Fruit fly (Drosophila melanogaster) whole organism, prepupa: ENCODE measurements around the gene iav.

Source experiments
- CG10631 ChIP-seq: fragments of 200-800 bp; sonication (Bioruptor generic); optimal IDR thresholded peaks from 2 replicates; lab custom pipeline; 2016; ENCODE audit warnings: missing biosample characterization, missing genetic modification characterization
- CG10669 ChIP-seq: fragments of 200-800 bp; sonication (Bioruptor generic); optimal IDR thresholded peaks from 3 replicates; lab custom pipeline; 2018; ENCODE audit warnings: missing biosample characterization, mild to moderate bottlenecking, missing genetic modification characterization, moderate library complexity
- CG11294 ChIP-seq: fragments of 200-800 bp; sonication (Bioruptor generic); IDR thresholded peaks from 2 replicates; pipeline ENCODE4 v1.3.6; 2022; ENCODE audit warnings: missing biosample characterization, missing genetic modification characterization
- CG11762 ChIP-seq: fragments of 200-800 bp; sonication (Bioruptor generic); optimal IDR thresholded peaks from 3 replicates; lab custom pipeline; 2016; ENCODE audit warnings: missing biosample characterization, missing genetic modification characterization; ENCODE audit not compliant: insufficient read depth
- CG11902 ChIP-seq: fragments of 200-800 bp; sonication (Bioruptor generic); optimal IDR thresholded peaks from 3 replicates; lab custom pipeline; 2016; ENCODE audit warnings: missing biosample characterization, missing genetic modification characterization
- CG15336 ChIP-seq: fragments of 200-800 bp; sonication (Bioruptor generic); IDR thresholded peaks from 2 replicates; pipeline ENCODE4 v1.3.6; 2022; ENCODE audit warnings: missing biosample characterization, missing genetic modification characterization
- CG1621 ChIP-seq: fragments of 200-800 bp; sonication (Bioruptor generic); optimal IDR thresholded peaks from 3 replicates; lab custom pipeline; 2018; ENCODE audit warnings: missing biosample characterization, mild to moderate bottlenecking, missing genetic modification characterization
- CG3032 ChIP-seq: fragments of 200-800 bp; optimal IDR thresholded peaks from 2 replicates; lab custom pipeline; 2019; ENCODE audit warnings: missing biosample characterization, mild to moderate bottlenecking, missing genetic modification characterization, moderate library complexity
- CG31627 ChIP-seq: fragments of 200-800 bp; sonication (Bioruptor generic); optimal IDR thresholded peaks from 3 replicates; lab custom pipeline; 2016; ENCODE audit warnings: missing biosample characterization, missing genetic modification characterization
- CG32006 ChIP-seq: fragments of 200-800 bp; sonication (Bioruptor generic); optimal IDR thresholded peaks from 3 replicates; lab custom pipeline; 2017; ENCODE audit warnings: missing biosample characterization, mild to moderate bottlenecking, missing genetic modification characterization
- CG34406 ChIP-seq: fragments of 200-800 bp; sonication (Bioruptor generic); optimal IDR thresholded peaks from 3 replicates; lab custom pipeline; 2016; ENCODE audit warnings: missing biosample characterization, missing genetic modification characterization
- CG3919 ChIP-seq: fragments of 200-800 bp; sonication (Bioruptor generic); optimal IDR thresholded peaks from 3 replicates; lab custom pipeline; 2016; ENCODE audit warnings: missing biosample characterization, missing genetic modification characterization
- CG4318 ChIP-seq: fragments of 200-800 bp; sonication (Bioruptor generic); optimal IDR thresholded peaks from 3 replicates; lab custom pipeline; 2017; ENCODE audit warnings: missing biosample characterization, mild to moderate bottlenecking, missing genetic modification characterization
- CG6276 ChIP-seq: fragments of 200-800 bp; sonication (Bioruptor generic); optimal IDR thresholded peaks from 2 replicates; lab custom pipeline; 2017; ENCODE audit warnings: missing biosample characterization, mild to moderate bottlenecking, missing genetic modification characterization
- CG6792 ChIP-seq: fragments of 200-800 bp; sonication (Bioruptor generic); optimal IDR thresholded peaks from 3 replicates; lab custom pipeline; 2016; ENCODE audit warnings: missing biosample characterization, missing genetic modification characterization
- CG6808 ChIP-seq: fragments of 200-800 bp; sonication (Bioruptor generic); optimal IDR thresholded peaks from 3 replicates; lab custom pipeline; 2017; ENCODE audit warnings: missing biosample characterization, missing genetic modification characterization, mild to moderate bottlenecking, moderate library complexity, missing genetic modification reagents
- CG6854 ChIP-seq: fragments of 200-800 bp; sonication (Bioruptor generic); optimal IDR thresholded peaks from 2 replicates; lab custom pipeline; 2017; ENCODE audit warnings: missing biosample characterization, mild to moderate bottlenecking, missing genetic modification characterization
- CG7368 ChIP-seq: fragments of 200-800 bp; sonication (Bioruptor generic); optimal IDR thresholded peaks from 3 replicates; lab custom pipeline; 2016; ENCODE audit warnings: missing biosample characterization, missing genetic modification characterization
- CG8319 ChIP-seq: fragments of 200-800 bp; sonication (Bioruptor generic); optimal IDR thresholded peaks from 3 replicates; lab custom pipeline; 2016; ENCODE audit warnings: missing biosample characterization, missing genetic modification characterization
- CG8632 ChIP-seq: fragments of 200-800 bp; sonication (Bioruptor generic); optimal IDR thresholded peaks from 3 replicates; lab custom pipeline; 2016; ENCODE audit warnings: missing biosample characterization, missing genetic modification characterization
- CG9139 ChIP-seq: fragments of 200-800 bp; sonication (Bioruptor generic); optimal IDR thresholded peaks from 3 replicates; lab custom pipeline; 2017; ENCODE audit warnings: missing biosample characterization, mild to moderate bottlenecking, missing genetic modification characterization
- Eip75B ChIP-seq: fragments of 200-800 bp; sonication (Bioruptor generic); optimal IDR thresholded peaks from 3 replicates; lab custom pipeline; 2016; ENCODE audit warnings: missing biosample characterization, missing genetic modification characterization
- Eip93F ChIP-seq: fragments of 200-800 bp; sonication (Bioruptor generic); optimal IDR thresholded peaks from 2 replicates; lab custom pipeline; 2016; ENCODE audit warnings: missing biosample characterization, mild to moderate bottlenecking, missing genetic modification characterization
- Ets21C ChIP-seq: fragments of 200-800 bp; sonication (Bioruptor generic); optimal IDR thresholded peaks from 3 replicates; lab custom pipeline; 2016; ENCODE audit warnings: missing biosample characterization, missing genetic modification characterization
- Ets96B ChIP-seq: fragments of 200-800 bp; optimal IDR thresholded peaks from 2 replicates; lab custom pipeline; 2019; ENCODE audit warnings: missing biosample characterization, mild to moderate bottlenecking, missing genetic modification characterization, moderate library complexity
- Hr38 ChIP-seq: sonication (Bioruptor generic); optimal IDR thresholded peaks from 2 replicates; lab custom pipeline; 2016; ENCODE audit warnings: missing biosample characterization, missing genetic modification characterization
- Hr4 ChIP-seq: fragments of 200-800 bp; sonication (Bioruptor generic); optimal IDR thresholded peaks from 3 replicates; lab custom pipeline; 2016; ENCODE audit warnings: missing biosample characterization, missing genetic modification characterization
- Lpt ChIP-seq: fragments of 200-800 bp; sonication (Bioruptor generic); optimal IDR thresholded peaks from 3 replicates; lab custom pipeline; 2016; ENCODE audit warnings: missing biosample characterization, missing genetic modification characterization
- Met ChIP-seq: fragments of 200-800 bp; sonication (Bioruptor generic); optimal IDR thresholded peaks from 3 replicates; lab custom pipeline; 2016; ENCODE audit warnings: missing biosample characterization, missing genetic modification characterization
- OdsH ChIP-seq: fragments of 200-800 bp; sonication (Bioruptor generic); optimal IDR thresholded peaks from 3 replicates; lab custom pipeline; 2016; ENCODE audit warnings: missing biosample characterization, missing genetic modification characterization
- Sox102F ChIP-seq: fragments of 200-800 bp; sonication (Bioruptor generic); optimal IDR thresholded peaks from 2 replicates; lab custom pipeline; 2016; ENCODE audit warnings: missing biosample characterization, mild to moderate bottlenecking, missing genetic modification characterization
- Sox14 ChIP-seq: fragments of 200-800 bp; sonication (Bioruptor generic); optimal IDR thresholded peaks from 3 replicates; lab custom pipeline; 2016; ENCODE audit warnings: missing biosample characterization, missing genetic modification characterization
- Sox15 ChIP-seq: fragments of 200-800 bp; sonication (Bioruptor generic); optimal IDR thresholded peaks from 3 replicates; lab custom pipeline; 2016; ENCODE audit warnings: missing biosample characterization, missing genetic modification characterization
- acj6 ChIP-seq: fragments of 200-800 bp; sonication (Bioruptor generic); optimal IDR thresholded peaks from 3 replicates; lab custom pipeline; 2016; ENCODE audit warnings: missing biosample characterization, missing genetic modification characterization
- cyc ChIP-seq: fragments of 200-800 bp; sonication (Bioruptor generic); optimal IDR thresholded peaks from 3 replicates; lab custom pipeline; 2016; ENCODE audit warnings: missing biosample characterization, missing genetic modification characterization
- dac ChIP-seq: fragments of 200-800 bp; sonication (Bioruptor generic); optimal IDR thresholded peaks from 2 replicates; lab custom pipeline; 2017; ENCODE audit warnings: missing biosample characterization, mild to moderate bottlenecking, missing genetic modification characterization
- dsx ChIP-seq: fragments of 200-800 bp; optimal IDR thresholded peaks from 3 replicates; lab custom pipeline; 2019; ENCODE audit warnings: missing biosample characterization, mild to moderate bottlenecking, missing genetic modification characterization, moderate library complexity; ENCODE audit not compliant: poor library complexity, severe bottlenecking
- eg ChIP-seq: fragments of 200-800 bp; sonication (Bioruptor generic); IDR thresholded peaks from 3 replicates; pipeline ENCODE4 v1.3.6; 2022; ENCODE audit warnings: missing biosample characterization, missing genetic modification characterization
- esn ChIP-seq: fragments of 200-800 bp; sonication (Bioruptor generic); optimal IDR thresholded peaks from 2 replicates; lab custom pipeline; 2016; ENCODE audit warnings: missing biosample characterization, mild to moderate bottlenecking, missing genetic modification characterization, moderate library complexity
- fd59A ChIP-seq: fragments of 200-800 bp; sonication (Bioruptor generic); optimal IDR thresholded peaks from 2 replicates; lab custom pipeline; 2017; ENCODE audit warnings: missing biosample characterization, mild to moderate bottlenecking, missing genetic modification characterization, missing genetic modification reagents
- fd85E ChIP-seq: fragments of 200-800 bp; sonication (Bioruptor generic); optimal IDR thresholded peaks from 3 replicates; lab custom pipeline; 2016; ENCODE audit warnings: missing biosample characterization, missing genetic modification characterization
- fkh ChIP-seq: fragments of 200-800 bp; sonication (Bioruptor generic); optimal IDR thresholded peaks from 3 replicates; lab custom pipeline; 2017; ENCODE audit warnings: missing biosample characterization, mild to moderate bottlenecking, missing genetic modification characterization, moderate library complexity
- lz ChIP-seq: fragments of 200-800 bp; sonication (Bioruptor generic); optimal IDR thresholded peaks from 3 replicates; lab custom pipeline; 2016; ENCODE audit warnings: missing biosample characterization, missing genetic modification characterization
- net ChIP-seq: fragments of 200-800 bp; sonication (Bioruptor generic); optimal IDR thresholded peaks from 3 replicates; lab custom pipeline; 2016; ENCODE audit warnings: missing biosample characterization, missing genetic modification characterization
- pdm3 ChIP-seq: fragments of 200-800 bp; sonication (Bioruptor generic); optimal IDR thresholded peaks from 3 replicates; lab custom pipeline; 2016; ENCODE audit warnings: missing biosample characterization, missing genetic modification characterization
- salr ChIP-seq, 2 experiments: fragments of 200-800 bp; sonication (Bioruptor generic); optimal IDR thresholded peaks; 3 replicates each; lab custom pipeline; 2016 to 2018; ENCODE audit warnings: missing biosample characterization in 2 of 2, missing genetic modification characterization in 2 of 2, mild to moderate bottlenecking in 1 of 2
- svp ChIP-seq: fragments of 200-800 bp; sonication (Bioruptor generic); peaks from one replicate; lab custom pipeline; 2016; ENCODE audit warnings: missing biosample characterization, missing genetic modification characterization
- topi ChIP-seq: fragments of 200-800 bp; sonication (Bioruptor generic); optimal IDR thresholded peaks from 3 replicates; lab custom pipeline; 2016; ENCODE audit warnings: missing biosample characterization, missing genetic modification characterization

Gene iav

DNA sequence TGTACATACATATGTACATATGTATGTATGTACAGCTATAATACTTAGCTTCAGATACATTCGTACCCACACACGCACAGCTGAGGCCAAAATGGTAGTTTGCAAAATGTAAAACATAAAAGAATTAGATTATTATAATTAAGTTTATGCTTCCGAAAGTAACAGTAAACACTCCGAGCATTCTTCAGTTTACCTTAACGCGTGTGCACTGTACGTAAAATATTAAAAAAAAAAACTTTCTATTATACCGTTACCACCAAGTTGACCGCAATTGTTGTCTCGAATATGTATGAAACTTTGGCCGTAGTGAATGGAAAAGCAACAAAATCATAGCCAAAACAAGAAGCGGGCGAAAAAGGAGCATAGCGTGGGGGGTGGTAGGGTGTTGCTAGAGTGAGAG is 40.8 kb downstream of the iav start (continued):
- TF ChIP-seq net (GFP tag; lab: Kevin White, UChicago) (peak; percentile 74), Met (GFP tag; lab: Kevin White, UChicago) (peak; percentile 76), CG6808 (GFP tag; lab: Kevin White, UChicago) (peak; percentile 50), CG34406 (peak; percentile 62), CG10631 (peak; percentile 67), Hr38 (GFP tag; lab: Kevin White, UChicago) (no peak), topi (GFP tag; lab: Kevin White, UChicago) (peak; percentile 68), pdm3 (GFP tag; lab: Kevin White, UChicago) (peak; percentile 78)

DNA sequence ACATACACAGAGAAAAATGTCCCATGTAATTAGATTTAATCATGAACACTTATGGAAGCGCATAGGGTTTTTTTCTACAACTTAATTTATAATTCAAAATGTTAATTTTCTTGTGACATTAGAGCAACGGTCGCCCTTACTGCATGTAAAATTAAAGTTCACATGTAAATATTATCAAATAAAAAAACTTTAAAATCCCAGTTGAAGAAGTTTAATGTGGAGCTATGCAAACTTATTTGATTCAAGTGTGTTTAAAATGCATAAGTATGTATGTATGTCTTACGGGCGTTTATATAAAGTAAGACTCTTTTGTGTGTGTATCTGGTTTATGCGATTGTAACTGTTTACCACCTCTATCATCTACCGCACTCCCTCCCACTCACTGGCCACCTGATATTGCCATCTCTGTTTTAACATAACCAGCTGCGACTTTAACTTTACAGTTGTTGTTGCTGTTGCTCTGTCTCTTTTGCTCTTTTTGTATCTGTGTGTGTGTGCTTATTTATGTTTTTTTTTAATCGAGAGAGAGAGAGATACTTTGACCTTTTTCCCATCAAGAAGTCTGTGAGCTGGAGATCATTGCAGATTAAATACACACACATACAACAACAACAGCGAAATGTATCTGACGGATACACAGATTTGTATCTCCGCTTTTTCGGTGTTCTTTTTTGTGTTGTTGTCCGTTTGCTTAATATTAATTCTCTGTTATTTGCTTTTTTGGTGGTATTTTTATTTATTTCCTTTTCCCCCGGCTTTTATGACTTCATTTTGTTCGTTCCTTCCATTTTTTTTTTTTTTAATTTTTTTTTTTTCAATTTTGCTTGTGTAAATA is 41.8 kb downstream of the iav start:
- TF ChIP-seq Ets96B (tag; lab: Kevin White, UChicago) (peak; percentile 73), Eip93F (GFP tag; lab: Kevin White, UChicago) (peak; percentile 85), esn (peak; percentile 95), OdsH (GFP tag; lab: Kevin White, UChicago) (peak; percentile 93), CG15336 (GFP tag; lab: Robert Waterston, UW) (peak; percentile 88), svp (GFP tag; lab: Kevin White, UChicago) (peak; percentile 95), fd85E (GFP tag; lab: Kevin White, UChicago) (no peak), fd59A (GFP tag; lab: Kevin White, UChicago) (peak; percentile 87), CG10631 (peak; percentile 88), dac (GFP tag; lab: Kevin White, UChicago) (peak; percentile 86), fkh (GFP tag; lab: Kevin White, UChicago) (peak; percentile 91), Sox15 (peak; percentile 90), dsx (GFP tag; lab: Kevin White, UChicago) (peak; percentile 85), acj6 (GFP tag; lab: Kevin White, UChicago) (peak; percentile 94), CG11902 (GFP tag; lab: Kevin White, UChicago) (peak; percentile 74), CG7368 (GFP tag; lab: Kevin White, UChicago) (peak; percentile 41), CG11294 (GFP tag; lab: Robert Waterston, UW) (peak; percentile 37; the same call in 1 of the 2 replicates), CG10669 (GFP tag; lab: Kevin White, UChicago) (peak; percentile 66), cyc (GFP tag; lab: Kevin White, UChicago) (peak; percentile 79), CG3032 (tag; lab: Kevin White, UChicago) (peak; percentile 87), Sox102F (GFP tag; lab: Kevin White, UChicago) (peak; percentile 93), salr (GFP tag; optimal IDR thresholded peaks at IDR 0.05; lab: Kevin White, UChicago) (peak; percentile 77 to 78), CG9139 (GFP tag; lab: Kevin White, UChicago) (peak; percentile 50), Ets21C (GFP tag; lab: Kevin White, UChicago) (peak; percentile 91), CG6276 (GFP tag; lab: Kevin White, UChicago) (peak; percentile 72), CG32006 (peak; percentile 96), Sox14 (GFP tag; lab: Kevin White, UChicago) (peak; percentile 94), lz (peak; percentile 95), Hr4 (GFP tag; lab: Kevin White, UChicago) (peak; percentile 91), CG11762 (GFP tag; lab: Kevin White, UChicago) (peak; percentile 48), CG4318 (GFP tag; lab: Kevin White, UChicago) (peak; percentile 90), CG6792 (GFP tag; lab: Kevin White, UChicago) (peak; percentile 90), net (GFP tag; lab: Kevin White, UChicago) (peak; percentile 86), CG6854 (GFP tag; lab: Kevin White, UChicago) (no peak), pdm3 (GFP tag; lab: Kevin White, UChicago) (peak; percentile 95), topi (GFP tag; lab: Kevin White, UChicago) (peak; percentile 86), CG3919 (GFP tag; lab: Kevin White, UChicago) (peak; percentile 74), CG8632 (GFP tag; lab: Kevin White, UChicago) (peak; percentile 88), CG8319 (GFP tag; lab: Kevin White, UChicago) (peak; percentile 63), Eip75B (GFP tag; lab: Kevin White, UChicago) (peak; percentile 92), CG31627 (peak; percentile 92), Lpt (peak; percentile 76), eg (GFP tag; lab: Robert Waterston, UW) (peak; percentile 70), CG1621 (tag; lab: Kevin White, UChicago) (peak; percentile 73)
